Worm (Caenorhabditis elegans): Measurements from ENCODE around the gene pdcd-2.

- TF ChIP-seq unc-39 (tag; optimal IDR thresholded peaks at IDR 0.05) (no peak), T26A8.4 (GFP tag; IDR thresholded peaks at IDR 0.05) (no peak), D1046.2 (GFP tag; IDR thresholded peaks at IDR 0.05) (no peak), ces-1 (GFP tag; optimal IDR thresholded peaks at IDR 0.05) (no peak), ztf-11 (tag; optimal IDR thresholded peaks at IDR 0.05) (no peak), nhr-77 (tag; optimal IDR thresholded peaks at IDR 0.05) (no peak), mxl-2 (GFP tag; conservative IDR thresholded peaks at IDR 0.05) (no peak), hlh-11 (tag; optimal IDR thresholded peaks at IDR 0.05) (no peak), zag-1 (tag; optimal IDR thresholded peaks at IDR 0.05) (no peak), nhr-76 (tag; optimal IDR thresholded peaks at IDR 0.05) (no peak), snpc-4 (tag; optimal IDR thresholded peaks at IDR 0.05) (no peak), T20F7.1 (GFP tag; optimal IDR thresholded peaks at IDR 0.05) (no peak)
Observed at ce11 chrIII:4461337-4461736, 43.5 kb upstream of the pdcd-2 start.

Data from whole organism, L4 larva.